Worm (Caenorhabditis elegans) whole organism, L2 larva: Measurements from ENCODE around the gene Y53G8AM.7.

Source experiments
- blmp-1 ChIP-seq: sonication (generic microtip); optimal IDR thresholded peaks from 2 replicates; lab custom pipeline; 2017; ENCODE audit warnings: missing genetic modification characterization, mild to moderate bottlenecking, missing compliant biosample characterization, antibody characterized with exemption, moderate library complexity; ENCODE audit not compliant: insufficient read depth
- nhr-25 ChIP-seq: fragments of 150-350 bp; sonication (generic microtip); optimal IDR thresholded peaks from 3 replicates; lab custom pipeline; 2014; ENCODE audit warnings: missing biosample characterization, missing genetic modification characterization

DNA sequence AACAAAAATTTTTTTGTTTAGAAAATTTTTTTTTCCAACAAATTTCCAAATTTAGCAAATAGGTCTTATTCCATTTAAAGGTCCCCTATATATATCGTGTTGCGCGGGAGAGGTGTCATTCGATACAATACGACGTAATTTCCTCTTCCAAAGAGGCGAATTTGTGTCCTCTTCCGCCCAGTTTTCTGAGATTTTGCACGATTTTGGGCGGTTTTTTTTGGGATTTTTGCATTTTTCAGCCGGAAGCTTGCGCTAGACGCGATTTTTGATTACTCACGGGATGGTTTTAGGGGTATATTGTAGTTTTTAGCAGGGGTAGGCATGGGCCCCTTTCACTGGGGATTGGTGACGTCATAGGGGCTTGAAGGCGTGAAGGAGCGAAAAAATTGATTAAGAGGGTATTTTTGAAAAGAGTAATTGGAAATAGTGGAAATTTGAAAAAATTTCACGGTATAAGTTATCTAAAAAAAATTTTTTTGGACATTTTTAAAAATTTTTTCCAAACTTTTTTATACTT, 15.8 kb downstream of the Y53G8AM.7 start, which contains the start of gene Y53G8AL.4:
- TF ChIP-seq blmp-1 = no peak
- no peak for TF ChIP-seq nhr-25 (tag; lab: Kevin White, UChicago)
